Fruit fly (Drosophila melanogaster) whole organism, embryonic: ENCODE data around the gene pps.
A peak's percentile ranks its signal among the peaks of the same experiment; 100 is the strongest.

ENCODE experiments used
- ATbp ChIP-seq: fragments of 200-800 bp; sonication (Bioruptor generic); optimal IDR thresholded peaks from 2 replicates; lab custom pipeline; 2017; ENCODE audit warnings: missing biosample characterization, mild to moderate bottlenecking, missing genetic modification characterization, missing genetic modification reagents
- CG1024 ChIP-seq: fragments of 200-800 bp; sonication (Bioruptor generic); IDR thresholded peaks from 2 replicates; pipeline ENCODE4 v1.3.6; 2022; ENCODE audit warnings: missing biosample characterization, missing genetic modification characterization
- CG12744 ChIP-seq: fragments of 200-800 bp; sonication (Bioruptor generic); optimal IDR thresholded peaks from 2 replicates; lab custom pipeline; 2016; ENCODE audit warnings: missing biosample characterization, missing genetic modification characterization
- CG1832 ChIP-seq: fragments of 200-800 bp; sonication (Bioruptor generic); optimal IDR thresholded peaks from 2 replicates; lab custom pipeline; 2017; ENCODE audit warnings: missing biosample characterization, mild to moderate bottlenecking, missing genetic modification characterization, inconsistent platforms
- CHES-1-like ChIP-seq: fragments of 200-800 bp; sonication (Bioruptor generic); optimal IDR thresholded peaks from 2 replicates; lab custom pipeline; 2016; ENCODE audit warnings: missing biosample characterization, missing genetic modification characterization
- Dip3 ChIP-seq: fragments of 200-800 bp; sonication (Bioruptor generic); optimal IDR thresholded peaks from 3 replicates; lab custom pipeline; 2016; ENCODE audit warnings: missing biosample characterization, missing genetic modification characterization
- Ets65A ChIP-seq: fragments of 200-800 bp; sonication (Bioruptor generic); peaks from one replicate; lab custom pipeline; 2016; ENCODE audit warnings: missing biosample characterization, missing genetic modification characterization
- Oli ChIP-seq: fragments of 200-800 bp; sonication (Bioruptor generic); optimal IDR thresholded peaks from 2 replicates; lab custom pipeline; 2018; ENCODE audit warnings: missing biosample characterization, mild to moderate bottlenecking, missing genetic modification characterization, moderate library complexity
- amos ChIP-seq: fragments of 200-800 bp; sonication (Bioruptor generic); IDR thresholded peaks from 2 replicates; pipeline ENCODE4 v1.3.6; 2022; ENCODE audit warnings: missing biosample characterization, missing genetic modification characterization; ENCODE audit not compliant: partially characterized antibody
- dati ChIP-seq: fragments of 200-800 bp; sonication (Bioruptor generic); IDR thresholded peaks from 2 replicates; pipeline ENCODE4 v1.3.6; 2022; ENCODE audit warnings: missing biosample characterization, missing genetic modification characterization
- kay ChIP-seq: fragments of 200-800 bp; sonication (Bioruptor generic); optimal IDR thresholded peaks from 2 replicates; lab custom pipeline; 2016; ENCODE audit warnings: missing biosample characterization, missing genetic modification characterization
- run ChIP-seq: fragments of 200-800 bp; sonication (Bioruptor generic); optimal IDR thresholded peaks from 3 replicates; lab custom pipeline; 2018; ENCODE audit warnings: missing biosample characterization, mild to moderate bottlenecking, missing genetic modification characterization

DNA sequence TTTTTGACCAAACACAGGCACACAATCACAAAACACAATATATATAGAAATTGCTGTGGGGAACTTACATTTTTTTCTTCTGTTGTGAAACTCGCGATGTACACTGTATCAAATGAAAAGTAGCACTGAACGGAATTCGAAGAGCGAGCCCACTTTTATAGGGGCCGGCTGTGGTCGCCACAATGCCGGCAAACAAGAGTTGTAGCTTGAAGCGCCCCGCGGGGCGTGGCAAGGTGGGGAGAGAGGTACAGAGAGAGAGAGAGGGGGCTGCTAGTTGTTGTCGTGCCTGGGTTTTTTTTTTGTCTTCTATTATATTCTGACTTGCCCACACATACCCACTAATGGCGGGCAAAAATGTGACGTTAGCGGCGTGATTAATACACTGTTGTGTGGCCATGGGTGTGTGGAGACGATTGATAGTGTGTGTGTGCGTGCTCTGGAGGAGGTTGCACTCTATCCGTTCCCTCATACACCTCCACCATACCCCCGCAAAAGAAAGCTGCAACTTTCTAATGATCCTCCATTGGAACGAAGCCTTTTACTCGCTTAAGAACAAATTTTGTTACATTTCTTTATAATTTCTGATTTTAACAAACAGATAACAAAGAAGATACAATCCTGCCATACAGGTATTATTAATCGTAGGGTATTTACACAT is 44.4 kb upstream of the pps start, which contains the start of gene GstD1:
- no peak for TF ChIP-seq CG1024 (GFP tag; lab: Robert Waterston, UW)
- TF ChIP-seq dati (GFP tag; lab: Robert Waterston, UW), result no peak
- peak; percentile 41 for TF ChIP-seq Oli (tag; lab: Kevin White, UChicago)
- peak; percentile 58 for TF ChIP-seq Dip3 (GFP tag; lab: Kevin White, UChicago)
- peak; percentile 49 for TF ChIP-seq CHES-1-like (GFP tag; lab: Kevin White, UChicago)
- TF ChIP-seq run (tag; lab: Kevin White, UChicago), result no peak
- peak; percentile 36; the same call in 1 of the 2 replicates for TF ChIP-seq amos (GFP tag; lab: Robert Waterston, UW)
- no peak for TF ChIP-seq CG12744
- TF ChIP-seq Ets65A (GFP tag; lab: Kevin White, UChicago), result no peak
- no peak for TF ChIP-seq CG1832 (GFP tag; lab: Kevin White, UChicago)
- peak; percentile 8 for TF ChIP-seq ATbp (GFP tag; lab: Kevin White, UChicago)
- TF ChIP-seq kay (GFP tag; lab: Kevin White, UChicago), result peak; percentile 66
